Worm (Caenorhabditis elegans) whole organism, midembryonic: ENCODE measurements around the gene nhr-230.

Experiments used
- flt-1 ChIP-seq: fragments of 200-800 bp; sonication (Bioruptor generic); IDR thresholded peaks from 2 replicates; pipeline ENCODE4 v1.3.6; 2022; ENCODE audit warnings: missing genetic modification characterization, missing compliant biosample characterization
- ref-1 ChIP-seq: fragments of 200-800 bp; sonication (Bioruptor generic); conservative IDR thresholded peaks from 2 replicates; pipeline ENCODE4 v1.3.6; 2022; ENCODE audit warnings: missing genetic modification reagents, missing genetic modification characterization, missing compliant biosample characterization
- tab-1 ChIP-seq: fragments of 200-800 bp; sonication (Bioruptor generic); IDR thresholded peaks from 2 replicates; pipeline ENCODE4 v1.3.6; 2022; ENCODE audit warnings: missing genetic modification characterization, missing compliant biosample characterization
- ztf-23 ChIP-seq: fragments of 200-800 bp; sonication (Bioruptor generic); IDR thresholded peaks from 2 replicates; pipeline ENCODE4 v1.3.6; 2022; ENCODE audit warnings: missing genetic modification reagents, missing genetic modification characterization, missing compliant biosample characterization
- ztf-29 ChIP-seq: fragments of 200-800 bp; sonication (Bioruptor generic); IDR thresholded peaks from 2 replicates; pipeline ENCODE4 v1.3.6; 2022; ENCODE audit warnings: missing genetic modification reagents, missing genetic modification characterization, missing compliant biosample characterization

- TF ChIP-seq ztf-29 (GFP tag; lab: Robert Waterston, UW): no peak
- no peak for TF ChIP-seq ref-1
- no peak for TF ChIP-seq tab-1 (GFP tag; lab: Robert Waterston, UW)
- no peak for TF ChIP-seq flt-1
- TF ChIP-seq ztf-23 (GFP tag; lab: Robert Waterston, UW): no peak
Observed at ce11 chrV:18854788-18855187, 8.2 kb downstream of the nhr-230 start.
